Worm (Caenorhabditis elegans) whole organism, early embryonic: ENCODE data around the gene str-94.

ENCODE experiments used
- aly-1 ChIP-seq: sonication (generic microtip); optimal IDR thresholded peaks from 2 replicates; lab custom pipeline; 2016; ENCODE audit warnings: missing genetic modification characterization, missing compliant biosample characterization
- ama-1 ChIP-seq: fragments of 150-350 bp; optimal IDR thresholded peaks from 2 replicates; lab custom pipeline; 2014
- hmbx-1 ChIP-seq: sonication (generic microtip); optimal IDR thresholded peaks from 2 replicates; lab custom pipeline; 2016; ENCODE audit warnings: mild to moderate bottlenecking, missing genetic modification characterization, missing compliant biosample characterization
- pes-1 ChIP-seq: fragments of 200-800 bp; sonication (Bioruptor generic); IDR thresholded peaks from 2 replicates; pipeline ENCODE4 v1.3.6; 2022; ENCODE audit warnings: missing genetic modification reagents, missing genetic modification characterization, missing compliant biosample characterization
- tra-4 ChIP-seq: sonication (generic microtip); optimal IDR thresholded peaks from 2 replicates; lab custom pipeline; 2017; ENCODE audit warnings: missing genetic modification characterization, missing compliant biosample characterization

DNA sequence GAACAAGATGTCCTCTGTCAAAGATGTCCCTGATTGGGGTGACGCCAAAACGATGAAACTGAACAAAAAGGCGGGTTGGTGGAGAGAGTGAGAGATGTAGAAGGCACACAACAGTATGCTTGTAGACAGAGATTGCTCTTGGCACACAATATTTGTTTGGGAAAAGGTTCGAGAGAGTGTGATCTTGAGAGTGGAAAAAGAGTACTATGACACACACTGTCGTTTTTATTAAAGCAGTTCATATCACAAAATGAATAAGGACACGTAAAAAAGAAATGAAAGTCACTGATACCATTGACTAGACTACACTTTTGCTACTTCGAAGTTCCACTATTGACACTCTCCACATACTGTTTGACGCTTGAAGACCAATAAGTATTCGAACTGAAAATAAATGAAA, 6.4 kb upstream of the str-94 start:
- TF ChIP-seq hmbx-1 (tag; lab: Kevin White, UChicago) (no peak), ama-1 (lab: Kevin White, UChicago) (no peak), tra-4 (tag; lab: Kevin White, UChicago) (no peak), aly-1 (tag; lab: Kevin White, UChicago) (no peak), pes-1 (GFP tag; lab: Robert Waterston, UW) (no peak)
